Worm (Caenorhabditis elegans) whole organism, L1 larva: ENCODE data around the gene raga-1.

Source experiments
- fos-1 ChIP-seq: fragments of 150-350 bp; optimal IDR thresholded peaks from 2 replicates; lab custom pipeline; 2014; ENCODE audit warnings: missing biosample characterization, missing genetic modification characterization
- jun-1 ChIP-seq: fragments of 150-350 bp; optimal IDR thresholded peaks from 2 replicates; lab custom pipeline; 2014; ENCODE audit warnings: missing biosample characterization, missing genetic modification reagents, missing genetic modification characterization
- skn-1 ChIP-seq: fragments of 150-350 bp; optimal IDR thresholded peaks from 2 replicates; lab custom pipeline; 2014; ENCODE audit warnings: missing biosample characterization, missing genetic modification characterization

ce11 chrII:11336640-11337241, 35.6 kb downstream of the raga-1 start:
- TF ChIP-seq jun-1 (tag; lab: Kevin White, UChicago) (no peak), fos-1 (tag; lab: Kevin White, UChicago) (no peak), skn-1 (no peak)
